Worm (Caenorhabditis elegans): ENCODE data around the gene snx-14.

The snx-14 gene

DNA sequence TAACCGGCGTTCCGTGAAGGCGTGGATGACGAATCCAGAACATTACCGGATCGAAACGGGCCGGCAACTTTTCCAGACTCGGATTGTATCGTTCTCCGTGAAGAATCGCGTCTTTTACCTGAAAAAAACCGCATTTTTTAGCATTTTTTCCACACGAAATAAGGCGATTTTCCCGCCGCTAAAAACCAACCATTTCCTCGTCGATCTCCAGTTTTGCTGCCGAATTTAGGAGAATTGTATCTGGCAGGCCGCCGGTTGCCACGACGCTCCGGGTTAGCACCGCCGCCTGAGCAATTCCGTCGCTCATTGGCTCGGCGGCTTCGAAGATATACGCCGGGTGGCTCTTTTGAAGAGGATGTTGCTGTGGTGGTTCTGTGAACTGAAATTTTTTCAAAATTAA, 43.4 kb upstream of the snx-14 start:
- TF ChIP-seq nhr-237 (tag; optimal IDR thresholded peaks at IDR 0.05) (no peak), efl-1 (optimal IDR thresholded peaks at IDR 0.05) (no peak), efl-1 (GFP tag; optimal IDR thresholded peaks at IDR 0.05 in 1 of 2) (peak in 1 of 2 experiments; percentile 64)

DNA sequence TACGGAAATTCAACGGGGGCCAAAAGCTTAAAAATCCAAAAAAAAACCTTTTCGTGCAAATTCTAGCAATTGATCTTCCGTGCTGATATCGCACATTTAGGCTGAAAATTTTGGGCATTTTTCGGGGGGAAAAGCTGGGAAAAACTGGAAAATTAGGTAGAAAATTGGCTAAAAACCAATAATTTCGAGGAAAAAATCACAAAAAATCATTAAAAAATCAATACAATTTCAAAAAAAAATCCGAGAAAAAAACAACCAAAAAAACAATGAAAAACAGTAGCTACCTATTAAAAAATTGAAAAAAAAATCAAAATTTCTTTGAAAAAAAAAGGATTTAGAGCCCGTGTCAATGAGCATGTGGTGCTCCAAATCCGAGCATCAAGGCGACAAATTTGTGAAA, 36.9 kb upstream of the snx-14 start, which contains the start of gene Y48E1B.3:
TSS of gene Y48E1B.3 (minus strand) at position 101 of the 400 bp plus-strand sequence.
- no peak for TF ChIP-seq mef-2 (tag; optimal IDR thresholded peaks at IDR 0.05)
- TF ChIP-seq nhr-237 (tag; optimal IDR thresholded peaks at IDR 0.05), result no peak
- TF ChIP-seq lin-35 (GFP tag; optimal IDR thresholded peaks at IDR 0.05), result no peak
- TF ChIP-seq nhr-11 (tag; optimal IDR thresholded peaks at IDR 0.05), result no peak
- TF ChIP-seq lin-13 (GFP tag; optimal IDR thresholded peaks at IDR 0.05), result no peak
- no peak for TF ChIP-seq ceh-63 (GFP tag; optimal IDR thresholded peaks at IDR 0.05)
- no peak for TF ChIP-seq unc-98 (GFP tag; IDR thresholded peaks at IDR 0.05)
- TF ChIP-seq sup-37 (GFP tag; optimal IDR thresholded peaks at IDR 0.05), result no peak
- no peak for TF ChIP-seq efl-1 (optimal IDR thresholded peaks at IDR 0.05)
- TF ChIP-seq efl-1 (GFP tag; optimal IDR thresholded peaks at IDR 0.05 in 1 of 2), result no peak
- no peak for TF ChIP-seq Y116A8C.19 (tag; optimal IDR thresholded peaks at IDR 0.05; ENCODE audit: borderline replicate concordance)
- TF ChIP-seq fkh-10 (GFP tag; optimal IDR thresholded peaks at IDR 0.05), result no peak
- TF ChIP-seq nhr-19 (GFP tag; conservative IDR thresholded peaks at IDR 0.05), result no peak
- no peak for TF ChIP-seq lir-3 (tag; optimal IDR thresholded peaks at IDR 0.05; ENCODE audit: poor library complexity)

DNA sequence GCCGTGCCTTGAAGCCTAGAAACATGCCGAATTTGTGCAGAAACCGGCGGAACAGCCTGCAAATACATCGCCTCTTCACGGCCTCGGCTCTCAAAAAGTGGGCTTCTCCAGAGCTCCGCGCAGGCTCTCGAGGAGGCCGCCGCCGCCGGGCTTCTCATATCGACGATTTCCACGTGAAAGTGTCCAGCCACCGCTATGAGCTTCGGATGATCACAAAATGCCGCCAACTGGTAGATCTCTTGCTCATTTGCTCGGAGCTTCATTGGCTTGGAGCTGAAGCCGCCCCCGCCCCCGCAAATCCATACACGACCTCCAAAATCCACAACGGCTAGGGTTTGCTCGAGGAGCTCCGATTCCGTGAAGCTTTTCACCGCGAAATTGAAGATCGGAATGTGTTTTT, 29.5 kb upstream of the snx-14 start:
- TF ChIP-seq ceh-90 (tag; optimal IDR thresholded peaks at IDR 0.05) (no peak), blmp-1 (tag; optimal IDR thresholded peaks at IDR 0.05) (no peak), dpl-1 (GFP tag; optimal IDR thresholded peaks at IDR 0.05) (no peak), nhr-71 (tag; optimal IDR thresholded peaks at IDR 0.05) (no peak), nhr-12 (tag; optimal IDR thresholded peaks at IDR 0.05) (no peak), tlp-1 (tag; optimal IDR thresholded peaks at IDR 0.05) (no peak), C04F5.9 (tag; optimal IDR thresholded peaks at IDR 0.05) (no peak), nhr-85 (tag) (no peak), jun-1 (tag; optimal IDR thresholded peaks at IDR 0.05) (no peak), lin-39 (tag; optimal IDR thresholded peaks at IDR 0.05) (no peak), aha-1 (tag; optimal IDR thresholded peaks at IDR 0.05) (no peak), fkh-8 (tag; optimal IDR thresholded peaks at IDR 0.05) (no peak), skn-1 (tag; optimal IDR thresholded peaks at IDR 0.05) (no peak), ceh-63 (GFP tag; optimal IDR thresholded peaks at IDR 0.05) (no peak), C34B4.2 (tag; optimal IDR thresholded peaks at IDR 0.05) (no peak), pag-3 (tag; optimal IDR thresholded peaks at IDR 0.05; ENCODE audit: borderline replicate concordance, insufficient read depth) (no peak), mep-1 (tag; optimal IDR thresholded peaks at IDR 0.05) (no peak), aly-2 (tag; optimal IDR thresholded peaks at IDR 0.05) (no peak), lin-35 (GFP tag; optimal IDR thresholded peaks at IDR 0.05) (no peak)

DNA sequence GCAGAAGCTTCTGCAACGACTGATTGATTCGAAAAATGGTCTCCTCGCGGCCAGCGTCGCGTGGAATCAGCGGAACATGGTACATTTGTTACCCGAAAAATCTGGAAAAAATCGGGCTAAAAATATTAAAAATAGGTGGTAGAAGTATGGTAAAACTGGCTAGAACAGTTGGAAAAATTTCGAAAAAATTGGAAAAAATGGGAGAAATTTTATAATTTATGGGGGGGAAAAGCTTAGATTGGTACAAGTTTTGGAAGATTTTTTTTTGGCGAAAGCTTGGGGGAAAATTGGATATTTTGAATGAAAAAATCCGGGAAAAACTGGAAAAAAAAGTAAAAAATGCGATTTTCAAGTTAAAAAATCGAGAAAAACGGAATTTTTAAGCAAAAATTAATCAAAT, 16.5 kb upstream of the snx-14 start, which contains the start of gene ddl-2:
TSS of gene ddl-2 (minus strand) at position 101 of the 400 bp plus-strand sequence.
- no peak for TF ChIP-seq xbp-1 (tag; optimal IDR thresholded peaks at IDR 0.05)
- no peak for TF ChIP-seq aha-1 (tag; optimal IDR thresholded peaks at IDR 0.05)
- no peak for TF ChIP-seq ceh-63 (GFP tag; optimal IDR thresholded peaks at IDR 0.05)
- no peak for TF ChIP-seq mab-9 (GFP tag; IDR thresholded peaks at IDR 0.05)
- no peak for TF ChIP-seq nhr-11 (tag; optimal IDR thresholded peaks at IDR 0.05)
- no peak for TF ChIP-seq lin-14 (GFP tag; optimal IDR thresholded peaks at IDR 0.05)
- TF ChIP-seq fos-1 (tag; optimal IDR thresholded peaks at IDR 0.05), result no peak
- no peak for TF ChIP-seq fkh-10 (GFP tag; optimal IDR thresholded peaks at IDR 0.05)
- no peak for TF ChIP-seq efl-3 (GFP tag; optimal IDR thresholded peaks at IDR 0.05)
- no peak for TF ChIP-seq dpl-1 (GFP tag; optimal IDR thresholded peaks at IDR 0.05)
- no peak for TF ChIP-seq nhr-47 (tag; optimal IDR thresholded peaks at IDR 0.05)
- TF ChIP-seq ceh-82 (tag; optimal IDR thresholded peaks at IDR 0.05), result no peak
- TF ChIP-seq nhr-28 (tag; optimal IDR thresholded peaks at IDR 0.05), result no peak

Data from whole organism, L1 larva.